Fruit fly (Drosophila melanogaster): ENCODE measurements around the gene CG12689.

CG12689 gene

DNA sequence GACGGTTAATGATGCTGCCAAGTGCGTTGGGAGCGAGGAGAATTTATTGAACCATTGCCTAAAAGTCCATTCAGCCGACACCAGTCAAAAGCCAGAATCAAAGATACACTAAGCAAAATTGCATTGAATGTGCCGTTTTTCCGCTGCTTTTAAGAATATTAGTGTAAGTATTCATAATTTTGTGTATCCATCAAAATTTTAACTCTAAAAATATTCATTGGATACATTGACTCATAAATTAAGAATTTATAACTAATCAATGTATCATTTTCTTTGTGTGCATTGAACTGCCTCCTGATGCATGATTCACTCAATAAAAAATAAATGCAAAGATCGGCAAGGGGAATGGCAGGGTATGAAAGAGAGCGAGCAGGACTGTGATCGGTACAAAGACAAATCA is 27.3 kb downstream of the CG12689 start (continued):
- TF ChIP-seq spab (GFP tag; optimal IDR thresholded peaks at IDR 0.05), result peak; percentile 38
- peak; percentile 63 for TF ChIP-seq Hr39 (GFP tag; optimal IDR thresholded peaks at IDR 0.05)
- TF ChIP-seq net (GFP tag; optimal IDR thresholded peaks at IDR 0.05), result peak; percentile 20
- TF ChIP-seq CG1621 (tag; optimal IDR thresholded peaks at IDR 0.05), result peak; percentile 28
- peak; percentile 4 for TF ChIP-seq CG11902 (GFP tag; optimal IDR thresholded peaks at IDR 0.05)
- peak; percentile 56 for TF ChIP-seq Sox102F (GFP tag; optimal IDR thresholded peaks at IDR 0.05)
- peak; percentile 41 for TF ChIP-seq CG6792 (GFP tag; optimal IDR thresholded peaks at IDR 0.05)
- TF ChIP-seq acj6 (GFP tag; optimal IDR thresholded peaks at IDR 0.05), result peak; percentile 53

dm6 chrX:7557652-7558051 is 28.3 kb downstream of the CG12689 start:
- no peak for TF ChIP-seq spab (GFP tag; optimal IDR thresholded peaks at IDR 0.05)
- no peak for TF ChIP-seq CG10669 (GFP tag; optimal IDR thresholded peaks at IDR 0.05)
- TF ChIP-seq svp (GFP tag), result peak; percentile 1
- peak; percentile 14 for TF ChIP-seq achi (GFP tag; optimal IDR thresholded peaks at IDR 0.05)
- TF ChIP-seq CG3032 (tag; optimal IDR thresholded peaks at IDR 0.05), result peak; percentile 17
- no peak for TF ChIP-seq CG34406 (GFP tag; optimal IDR thresholded peaks at IDR 0.05)
- TF ChIP-seq CG32006 (GFP tag; optimal IDR thresholded peaks at IDR 0.05), result peak; percentile 55
- TF ChIP-seq Eip78C (GFP tag), result peak; percentile 36
- 0 out of 2 replicates have a peak, but pooled peaks have one; percentile 23 for TF ChIP-seq CG15336 (GFP tag; IDR thresholded peaks at IDR 0.05)
- TF ChIP-seq CG11294 (GFP tag; IDR thresholded peaks at IDR 0.05), result no peak
- peak; percentile 1 for TF ChIP-seq OdsH (GFP tag; optimal IDR thresholded peaks at IDR 0.05)
- peak; percentile 12 for TF ChIP-seq Ets96B (tag; optimal IDR thresholded peaks at IDR 0.05)
- TF ChIP-seq CG6792 (GFP tag; optimal IDR thresholded peaks at IDR 0.05), result no peak

DNA sequence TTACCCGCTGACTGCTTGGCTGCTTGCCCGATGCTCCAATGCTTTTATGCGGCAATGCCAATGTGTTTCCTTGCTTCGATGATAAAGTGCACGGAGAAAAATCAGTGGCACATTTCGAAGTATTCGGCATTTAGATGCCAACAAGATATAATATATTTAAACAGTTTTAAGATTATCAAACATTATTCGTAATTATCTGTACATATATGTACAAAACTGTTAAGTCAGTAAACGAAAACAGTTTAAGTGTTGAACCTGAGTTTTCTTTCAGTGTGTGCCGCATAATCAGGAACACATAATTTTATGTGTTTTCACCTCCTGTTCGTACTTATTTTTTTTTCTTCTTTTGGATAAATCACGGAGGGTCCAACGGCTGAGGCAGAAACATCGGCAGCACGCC is 29.7 kb downstream of the CG12689 start:
- TF ChIP-seq CG31627 (GFP tag; optimal IDR thresholded peaks at IDR 0.05) (peak; percentile 5), CG32006 (GFP tag; optimal IDR thresholded peaks at IDR 0.05) (peak; percentile 18), CG3032 (tag; optimal IDR thresholded peaks at IDR 0.05) (peak; percentile 32), svp (GFP tag) (peak; percentile 81), Ets96B (tag; optimal IDR thresholded peaks at IDR 0.05) (peak; percentile 29), pdm3 (GFP tag; optimal IDR thresholded peaks at IDR 0.05) (peak; percentile 43), Met (GFP tag; optimal IDR thresholded peaks at IDR 0.05) (peak; percentile 65), CG8119 (GFP tag; IDR thresholded peaks at IDR 0.05) (0 out of 3 replicates have a peak, but pooled peaks have one; percentile 38), Ets21C (GFP tag; optimal IDR thresholded peaks at IDR 0.05) (no peak), Eip78C (GFP tag) (peak; percentile 79), CG34406 (GFP tag; optimal IDR thresholded peaks at IDR 0.05) (peak; percentile 9), CG6854 (GFP tag; optimal IDR thresholded peaks at IDR 0.05) (no peak), Blimp-1 (GFP tag; optimal IDR thresholded peaks at IDR 0.05) (no peak), CG16779 (tag; optimal IDR thresholded peaks at IDR 0.05) (no peak), CG1621 (tag; optimal IDR thresholded peaks at IDR 0.05) (peak; percentile 25), CG6808 (GFP tag; optimal IDR thresholded peaks at IDR 0.05) (peak; percentile 44), CG8632 (GFP tag; optimal IDR thresholded peaks at IDR 0.05) (no peak), fkh (GFP tag; optimal IDR thresholded peaks at IDR 0.05) (no peak), Hr39 (GFP tag; optimal IDR thresholded peaks at IDR 0.05) (peak; percentile 24), Smox (GFP tag; optimal IDR thresholded peaks at IDR 0.05) (peak; percentile 27), fd85E (GFP tag; optimal IDR thresholded peaks at IDR 0.05) (no peak), CG10631 (GFP tag; optimal IDR thresholded peaks at IDR 0.05) (peak; percentile 8), CG6276 (GFP tag; optimal IDR thresholded peaks at IDR 0.05) (no peak), CG3919 (GFP tag; optimal IDR thresholded peaks at IDR 0.05) (peak; percentile 51), CG11762 (GFP tag; optimal IDR thresholded peaks at IDR 0.05; ENCODE audit: insufficient read depth) (no peak), Eip75B (GFP tag; optimal IDR thresholded peaks at IDR 0.05) (peak; percentile 47), CG8319 (GFP tag; optimal IDR thresholded peaks at IDR 0.05) (no peak), Hr38 (GFP tag; optimal IDR thresholded peaks at IDR 0.05) (no peak), CG9139 (GFP tag; optimal IDR thresholded peaks at IDR 0.05) (no peak), eg (GFP tag; IDR thresholded peaks at IDR 0.05) (no peak), Eip93F (GFP tag; optimal IDR thresholded peaks at IDR 0.05) (no peak), topi (GFP tag; optimal IDR thresholded peaks at IDR 0.05) (peak; percentile 56), dac (GFP tag; optimal IDR thresholded peaks at IDR 0.05) (no peak), achi (GFP tag; optimal IDR thresholded peaks at IDR 0.05) (peak; percentile 41), CG11902 (GFP tag; optimal IDR thresholded peaks at IDR 0.05) (no peak), CG6163 (GFP tag; IDR thresholded peaks at IDR 0.05) (peak; percentile 49; the same call in 2 of the 3 replicates), dsx (GFP tag; optimal IDR thresholded peaks at IDR 0.05; ENCODE audit: poor library complexity, severe bottlenecking) (peak; percentile 29), ss (GFP tag; optimal IDR thresholded peaks at IDR 0.05) (peak; percentile 14 to 17)
